Fruit fly (Drosophila melanogaster) whole organism, embryonic: ENCODE data around the gene Rchy1.

Source experiments
- ATbp ChIP-seq: fragments of 200-800 bp; sonication (Bioruptor generic); optimal IDR thresholded peaks from 2 replicates; lab custom pipeline; 2017; ENCODE audit warnings: missing biosample characterization, mild to moderate bottlenecking, missing genetic modification characterization, missing genetic modification reagents
- Ada2b ChIP-seq: fragments of 200-800 bp; sonication (Bioruptor generic); IDR thresholded peaks from 2 replicates; pipeline ENCODE4 v1.3.6; 2022; ENCODE audit warnings: missing biosample characterization, missing genetic modification characterization
- Aef1 ChIP-seq: fragments of 200-800 bp; sonication (Bioruptor generic); IDR thresholded peaks from 3 replicates; pipeline ENCODE4 v1.3.6; 2022; ENCODE audit warnings: missing biosample characterization, missing genetic modification characterization
- Atf6 ChIP-seq: fragments of 200-800 bp; sonication (Bioruptor generic); IDR thresholded peaks from 2 replicates; pipeline ENCODE4 v1.3.6; 2022; ENCODE audit warnings: missing biosample characterization, missing genetic modification characterization
- Blimp-1 ChIP-seq: fragments of 200-800 bp; sonication (Bioruptor generic); optimal IDR thresholded peaks from 3 replicates; lab custom pipeline; 2018; ENCODE audit warnings: missing biosample characterization, missing genetic modification characterization, mild to moderate bottlenecking, moderate library complexity, missing genetic modification reagents
- CG10959 ChIP-seq: fragments of 200-800 bp; sonication (Bioruptor generic); IDR thresholded peaks from 2 replicates; pipeline ENCODE4 v1.3.6; 2022; ENCODE audit warnings: missing biosample characterization, missing genetic modification characterization
- CG13287 ChIP-seq: fragments of 200-800 bp; sonication (Bioruptor generic); IDR thresholded peaks from 2 replicates; pipeline ENCODE4 v1.3.6; 2022; ENCODE audit warnings: missing biosample characterization, missing genetic modification characterization; ENCODE audit not compliant: partially characterized antibody
- CG14710 ChIP-seq: fragments of 200-800 bp; sonication (Bioruptor generic); optimal IDR thresholded peaks from 3 replicates; lab custom pipeline; 2019; ENCODE audit warnings: missing biosample characterization, mild to moderate bottlenecking, missing genetic modification characterization, moderate library complexity
- CG14965 ChIP-seq: fragments of 200-800 bp; sonication (Bioruptor generic); optimal IDR thresholded peaks from 2 replicates; lab custom pipeline; 2016; ENCODE audit warnings: missing biosample characterization, missing genetic modification characterization, borderline replicate concordance
- CG16779 ChIP-seq: fragments of 200-800 bp; sonication (Bioruptor generic); IDR thresholded peaks from 2 replicates; pipeline ENCODE4 v1.3.6; 2022; ENCODE audit warnings: missing biosample characterization, missing genetic modification characterization
- CG2120 ChIP-seq: fragments of 200-800 bp; sonication (Bioruptor generic); optimal IDR thresholded peaks from 3 replicates; lab custom pipeline; 2016; ENCODE audit warnings: missing biosample characterization, missing genetic modification characterization
- CG2202 ChIP-seq: fragments of 200-800 bp; sonication (Bioruptor generic); optimal IDR thresholded peaks from 2 replicates; lab custom pipeline; 2018; ENCODE audit warnings: missing biosample characterization, mild to moderate bottlenecking, missing genetic modification characterization
- CG2875 ChIP-seq: fragments of 200-800 bp; sonication (Bioruptor generic); optimal IDR thresholded peaks from 2 replicates; lab custom pipeline; 2017; ENCODE audit warnings: missing biosample characterization, mild to moderate bottlenecking, missing genetic modification characterization, missing genetic modification reagents
- CG3163 ChIP-seq: fragments of 200-800 bp; sonication (Bioruptor generic); optimal IDR thresholded peaks from 3 replicates; lab custom pipeline; 2016; ENCODE audit warnings: missing biosample characterization, missing genetic modification characterization
- CG4707 ChIP-seq: fragments of 200-800 bp; sonication (Bioruptor generic); optimal IDR thresholded peaks from 2 replicates; lab custom pipeline; 2018; ENCODE audit warnings: missing biosample characterization, mild to moderate bottlenecking, missing genetic modification characterization, moderate library complexity
- CG7556 ChIP-seq: fragments of 200-800 bp; sonication (Bioruptor generic); optimal IDR thresholded peaks from 2 replicates; lab custom pipeline; 2017; ENCODE audit warnings: missing biosample characterization, mild to moderate bottlenecking, missing genetic modification characterization
- CG7963 ChIP-seq: fragments of 200-800 bp; sonication (Bioruptor generic); IDR thresholded peaks from 3 replicates; pipeline ENCODE4 v1.3.6; 2022; ENCODE audit warnings: missing biosample characterization, missing genetic modification characterization; ENCODE audit not compliant: partially characterized antibody
- CG9215 ChIP-seq: fragments of 200-800 bp; sonication (Bioruptor generic); IDR thresholded peaks from 2 replicates; pipeline ENCODE4 v1.3.6; 2022; ENCODE audit warnings: missing biosample characterization, missing genetic modification characterization
- CG9727 ChIP-seq: fragments of 200-800 bp; sonication (Bioruptor generic); optimal IDR thresholded peaks from 3 replicates; lab custom pipeline; 2017; ENCODE audit warnings: missing biosample characterization, mild to moderate bottlenecking, missing genetic modification characterization
- CkIIα-i1 ChIP-seq: fragments of 200-800 bp; sonication (Bioruptor generic); IDR thresholded peaks from 2 replicates; pipeline ENCODE4 v1.3.6; 2022; ENCODE audit warnings: missing biosample characterization, missing genetic modification characterization
- CoRest ChIP-seq: fragments of 200-800 bp; sonication (Bioruptor generic); optimal IDR thresholded peaks from 3 replicates; lab custom pipeline; 2018; ENCODE audit warnings: missing biosample characterization, mild to moderate bottlenecking, missing genetic modification characterization, moderate library complexity
- Fer1 ChIP-seq: fragments of 200-800 bp; sonication (Bioruptor generic); optimal IDR thresholded peaks from 2 replicates; lab custom pipeline; 2017; ENCODE audit warnings: missing biosample characterization, mild to moderate bottlenecking, missing genetic modification characterization
- Lim3 ChIP-seq: fragments of 200-800 bp; sonication (Bioruptor generic); IDR thresholded peaks from 2 replicates; pipeline ENCODE4 v1.3.6; 2022; ENCODE audit warnings: missing biosample characterization, missing genetic modification characterization
- Meics ChIP-seq: fragments of 200-800 bp; sonication (Bioruptor generic); optimal IDR thresholded peaks from 2 replicates; lab custom pipeline; 2017; ENCODE audit warnings: missing biosample characterization, mild to moderate bottlenecking, missing genetic modification characterization
- Mrtf ChIP-seq: fragments of 200-800 bp; sonication (Bioruptor generic); IDR thresholded peaks from 3 replicates; pipeline ENCODE4 v1.3.6; 2022; ENCODE audit warnings: missing biosample characterization, missing genetic modification characterization
- Myb ChIP-seq: fragments of 200-800 bp; sonication (Bioruptor generic); optimal IDR thresholded peaks from 2 replicates; lab custom pipeline; 2016; ENCODE audit warnings: missing biosample characterization, missing genetic modification characterization
- NK7.1 ChIP-seq: fragments of 200-800 bp; sonication (Bioruptor generic); optimal IDR thresholded peaks from 3 replicates; lab custom pipeline; 2016; ENCODE audit warnings: missing biosample characterization, missing genetic modification characterization
- Neu2 ChIP-seq: fragments of 200-800 bp; sonication (Bioruptor generic); optimal IDR thresholded peaks from 3 replicates; lab custom pipeline; 2016; ENCODE audit warnings: missing biosample characterization, missing genetic modification characterization, borderline replicate concordance
- Six4 ChIP-seq: fragments of 200-800 bp; sonication (Bioruptor generic); optimal IDR thresholded peaks from 2 replicates; lab custom pipeline; 2016; ENCODE audit warnings: missing biosample characterization, missing genetic modification characterization
- Sox102F ChIP-seq: fragments of 200-800 bp; sonication (Bioruptor generic); optimal IDR thresholded peaks from 2 replicates; lab custom pipeline; 2018; ENCODE audit warnings: missing biosample characterization, mild to moderate bottlenecking, missing genetic modification characterization, moderate library complexity
- Stat92E ChIP-seq, 3 experiments: fragments of >200 bp in 2 of 3; fragments of 200-800 bp in 1 of 3; sonication (Bioruptor generic) in 1 of 3; optimal IDR thresholded peaks; 2 replicates each; lab custom pipeline; 2017 to 2019; ENCODE audit warnings: missing biosample characterization in 3 of 3, missing genetic modification characterization in 3 of 3, mild to moderate bottlenecking in 1 of 3, moderate library complexity in 1 of 3
- Vsx1 ChIP-seq: fragments of 200-800 bp; sonication (Bioruptor generic); optimal IDR thresholded peaks from 2 replicates; lab custom pipeline; 2017; ENCODE audit warnings: missing biosample characterization, mild to moderate bottlenecking, missing genetic modification characterization, missing genetic modification reagents
- Xrp1 ChIP-seq: fragments of 200-800 bp; sonication (Bioruptor generic); IDR thresholded peaks from 2 replicates; pipeline ENCODE4 v1.3.6; 2022; ENCODE audit warnings: missing biosample characterization, missing genetic modification characterization
- chm ChIP-seq: fragments of 200-800 bp; sonication (Bioruptor generic); IDR thresholded peaks from 2 replicates; pipeline ENCODE4 v1.3.6; 2022; ENCODE audit warnings: missing biosample characterization, missing genetic modification characterization
- crc ChIP-seq: fragments of 200-800 bp; sonication (Bioruptor generic); optimal IDR thresholded peaks from 2 replicates; lab custom pipeline; 2016; ENCODE audit warnings: missing biosample characterization, missing genetic modification characterization
- eve ChIP-seq, 2 experiments: fragments of >200 bp; optimal IDR thresholded peaks; 2 replicates each; lab custom pipeline; 2017; ENCODE audit warnings: missing biosample characterization in 2 of 2, missing genetic modification characterization in 2 of 2
- exex ChIP-seq: fragments of 200-800 bp; sonication (Bioruptor generic); optimal IDR thresholded peaks from 4 replicates; lab custom pipeline; 2018; ENCODE audit warnings: missing biosample characterization, mild to moderate bottlenecking, missing genetic modification characterization, moderate library complexity
- fd3F ChIP-seq: fragments of 200-800 bp; sonication (Bioruptor generic); optimal IDR thresholded peaks from 2 replicates; lab custom pipeline; 2018; ENCODE audit warnings: missing biosample characterization, mild to moderate bottlenecking, missing genetic modification characterization, moderate library complexity
- gcm2 ChIP-seq: fragments of 200-800 bp; sonication (Bioruptor generic); optimal IDR thresholded peaks from 2 replicates; lab custom pipeline; 2016; ENCODE audit warnings: missing biosample characterization, missing genetic modification characterization
- grau ChIP-seq: fragments of 200-800 bp; optimal IDR thresholded peaks from 3 replicates; lab custom pipeline; 2019; ENCODE audit warnings: missing biosample characterization, mild to moderate bottlenecking, missing genetic modification characterization, moderate library complexity
- gsb-n ChIP-seq: fragments of 200-800 bp; sonication (Bioruptor generic); optimal IDR thresholded peaks from 3 replicates; lab custom pipeline; 2018; ENCODE audit warnings: missing biosample characterization, mild to moderate bottlenecking, missing genetic modification characterization
- ken ChIP-seq: fragments of 200-800 bp; sonication (Bioruptor generic); IDR thresholded peaks from 3 replicates; pipeline ENCODE4 v1.3.6; 2022; ENCODE audit warnings: missing biosample characterization, missing genetic modification characterization
- luna ChIP-seq: fragments of 200-800 bp; sonication (Bioruptor generic); optimal IDR thresholded peaks from 2 replicates; lab custom pipeline; 2016; ENCODE audit warnings: missing biosample characterization, missing genetic modification characterization
- pfk ChIP-seq: fragments of 200-800 bp; sonication (Bioruptor generic); optimal IDR thresholded peaks from 2 replicates; lab custom pipeline; 2018; ENCODE audit warnings: missing biosample characterization, mild to moderate bottlenecking, missing genetic modification characterization, moderate library complexity
- phol ChIP-seq: fragments of 200-800 bp; sonication (Bioruptor generic); optimal IDR thresholded peaks from 3 replicates; lab custom pipeline; 2018; ENCODE audit warnings: missing biosample characterization, mild to moderate bottlenecking, missing genetic modification characterization, moderate library complexity
- pum ChIP-seq: fragments of 200-800 bp; sonication (Bioruptor generic); optimal IDR thresholded peaks from 2 replicates; lab custom pipeline; 2016; ENCODE audit warnings: missing biosample characterization, missing genetic modification characterization
- scrt ChIP-seq: fragments of 200-800 bp; sonication (Bioruptor generic); optimal IDR thresholded peaks from 2 replicates; lab custom pipeline; 2018; ENCODE audit warnings: missing biosample characterization, mild to moderate bottlenecking, missing genetic modification characterization, moderate library complexity
- sima ChIP-seq: fragments of 200-800 bp; sonication (Bioruptor generic); optimal IDR thresholded peaks from 2 replicates; lab custom pipeline; 2016; ENCODE audit warnings: missing biosample characterization, missing genetic modification characterization
- toy ChIP-seq: fragments of 200-800 bp; sonication (Bioruptor generic); IDR thresholded peaks from 2 replicates; pipeline ENCODE4 v1.3.6; 2022; ENCODE audit warnings: missing biosample characterization, missing genetic modification characterization

The Rchy1 gene

DNA sequence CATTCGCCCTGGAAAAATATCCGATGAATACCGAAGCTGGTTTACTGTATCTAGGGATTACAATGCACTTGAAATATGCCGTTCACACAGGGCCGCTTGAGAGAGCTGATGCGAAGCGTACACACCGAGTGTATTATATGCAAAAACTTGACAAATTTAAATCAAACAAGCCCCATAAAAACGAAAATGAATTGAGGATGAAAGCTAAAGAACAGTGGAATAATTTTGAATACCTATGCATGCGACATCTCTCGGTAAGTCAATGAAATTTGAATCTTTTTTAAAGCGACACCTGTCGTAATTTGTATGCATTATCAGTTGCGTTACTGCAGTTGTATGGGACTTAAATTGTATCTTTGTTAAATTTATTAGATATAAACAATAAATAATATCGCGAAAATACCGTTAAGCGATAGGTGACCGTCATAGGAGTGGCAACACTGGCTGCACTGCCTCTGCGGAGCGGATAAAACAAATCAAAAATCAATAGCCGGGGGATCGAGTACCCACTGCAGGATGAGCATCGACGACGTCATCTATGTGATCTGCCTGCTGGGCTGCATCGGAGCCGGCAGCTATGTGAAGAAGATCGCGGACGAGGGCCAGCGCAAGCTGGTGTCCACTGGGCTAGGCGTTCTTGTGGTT, 9.4 kb downstream of the Rchy1 start, which contains the start of gene frj (continued):
- TF ChIP-seq Blimp-1 (GFP tag; lab: Kevin White, UChicago) (peak; percentile 55), CG2120 (peak; percentile 74), CkIIα-i1 (GFP tag; lab: Robert Waterston, UW) (no peak), Aef1 (GFP tag; lab: Robert Waterston, UW) (peak; percentile 54; the same call in 2 of the 3 replicates), scrt (GFP tag; lab: Kevin White, UChicago) (no peak), CG13287 (GFP tag; lab: Robert Waterston, UW) (peak; percentile 67), grau (peak; percentile 77), CG10959 (GFP tag; lab: Robert Waterston, UW) (peak; percentile 48), crc (GFP tag; lab: Kevin White, UChicago) (peak; percentile 29), CG9215 (GFP tag; lab: Robert Waterston, UW) (peak; percentile 64), eve (GFP tag; optimal IDR thresholded peaks at IDR 0.05; lab: Kevin White, UChicago) (no peak), gcm2 (GFP tag; lab: Kevin White, UChicago) (no peak), Xrp1 (GFP tag; lab: Robert Waterston, UW) (peak; percentile 59; the same call in 1 of the 2 replicates), Mrtf (peak; percentile 67), CG16779 (GFP tag; lab: Robert Waterston, UW) (no peak), sima (GFP tag; lab: Kevin White, UChicago) (no peak), CG3163 (GFP tag; lab: Kevin White, UChicago) (no peak), NK7.1 (GFP tag; lab: Kevin White, UChicago) (no peak), toy (no peak), pum (peak; percentile 68), Six4 (GFP tag; lab: Kevin White, UChicago) (peak; percentile 32), fd3F (GFP tag; lab: Kevin White, UChicago) (peak; percentile 54), gsb-n (tag; lab: Kevin White, UChicago) (peak; percentile 39), phol (tag; lab: Kevin White, UChicago) (peak; percentile 80), Ada2b (peak; percentile 31; the same call in 1 of the 2 replicates), CG9727 (GFP tag; lab: Kevin White, UChicago) (peak; percentile 75), luna (peak; percentile 21), pfk (GFP tag; lab: Kevin White, UChicago) (no peak), CG14965 (no peak), CG2875 (peak; percentile 55), Fer1 (no peak), ATbp (peak; percentile 6), Vsx1 (GFP tag; lab: Kevin White, UChicago) (peak; percentile 43), Neu2 (GFP tag; lab: Kevin White, UChicago) (peak; percentile 9), exex (peak; percentile 10), ken (peak; percentile 74; the same call in 2 of the 3 replicates), CG14710 (tag; lab: Kevin White, UChicago) (peak; percentile 97), Lim3 (no peak), CG2202 (tag; lab: Kevin White, UChicago) (no peak), CG4707 (GFP tag; lab: Kevin White, UChicago) (no peak), Sox102F (peak; percentile 58), Meics (GFP tag; lab: Kevin White, UChicago) (peak; percentile 29), Stat92E (GFP tag; optimal IDR thresholded peaks at IDR 0.05; lab: Kevin White, UChicago) (peak in 2 of 3 experiments; percentile 47 to 54), chm (GFP tag; lab: Robert Waterston, UW) (no peak), CG7556 (GFP tag; lab: Kevin White, UChicago) (peak; percentile 32), CG7963 (GFP tag; lab: Robert Waterston, UW) (no peak), Atf6 (0 out of 2 replicates have a peak, but pooled peaks have one; percentile 8), CoRest (tag; lab: Kevin White, UChicago) (peak; percentile 80), Myb (GFP tag; lab: Kevin White, UChicago) (peak; percentile 69)
